Worm (Caenorhabditis elegans) whole organism, L4 larva: ENCODE measurements around the gene Y39A1A.3.

ENCODE experiments used
- F37D6.2 ChIP-seq: sonication (generic microtip); optimal IDR thresholded peaks from 2 replicates; lab custom pipeline; 2016; ENCODE audit warnings: mild to moderate bottlenecking, missing genetic modification characterization, missing compliant biosample characterization
- ceh-82 ChIP-seq: sonication (generic microtip); optimal IDR thresholded peaks from 2 replicates; lab custom pipeline; 2017; ENCODE audit warnings: missing biosample characterization, missing genetic modification characterization
- dve-1 ChIP-seq: sonication (generic microtip); optimal IDR thresholded peaks from 2 replicates; lab custom pipeline; 2017; ENCODE audit warnings: antibody characterized with exemption, mild to moderate bottlenecking, missing genetic modification characterization, missing compliant biosample characterization; ENCODE audit not compliant: insufficient read depth
- mes-2 ChIP-seq: sonication (generic microtip); optimal IDR thresholded peaks from 2 replicates; lab custom pipeline; 2016; ENCODE audit warnings: missing genotype, mild to moderate bottlenecking, missing genetic modification characterization, missing compliant biosample characterization; ENCODE audit not compliant: poor library complexity, severe bottlenecking
- nhr-111 ChIP-seq: fragments of 200-800 bp; sonication (Bioruptor generic); optimal IDR thresholded peaks from 2 replicates; lab custom pipeline; 2018; ENCODE audit warnings: mild to moderate bottlenecking, missing genetic modification characterization, missing compliant biosample characterization
- nhr-25 ChIP-seq: sonication (generic microtip); optimal IDR thresholded peaks from 2 replicates; lab custom pipeline; 2017; ENCODE audit warnings: missing genetic modification characterization, mild to moderate bottlenecking, missing compliant biosample characterization, antibody characterized with exemption, moderate library complexity, borderline replicate concordance; ENCODE audit not compliant: insufficient read depth
- saeg-2 ChIP-seq: fragments of 200-800 bp; sonication (Bioruptor generic); IDR thresholded peaks from 2 replicates; pipeline ENCODE4 v1.3.6; 2022; ENCODE audit warnings: missing genetic modification reagents, missing genetic modification characterization, missing compliant biosample characterization
- unc-62 ChIP-seq, 3 experiments: fragments of 150-350 bp in 1 of 3; sonication (generic microtip); optimal IDR thresholded peaks in 2 of 3; peaks in 1 of 3; 1 replicate in 1 of 3; 2 replicates in 2 of 3; lab custom pipeline; 2014 to 2017; ENCODE audit warnings: missing biosample characterization in 3 of 3, missing genetic modification characterization in 3 of 3, missing genetic modification reagents in 3 of 3, missing genotype in 1 of 3
- ztf-11 ChIP-seq: fragments of 150-350 bp; optimal IDR thresholded peaks from 2 replicates; lab custom pipeline; 2014; ENCODE audit warnings: missing biosample characterization, missing genetic modification characterization

ce11 chrIII:10615166-10615565, 18.9 kb upstream of the Y39A1A.3 start, which contains the start of gene mrpl-22:
- no peak for TF ChIP-seq dve-1
- no peak for TF ChIP-seq ceh-82 (tag; lab: Kevin White, UChicago)
- TF ChIP-seq saeg-2 (GFP tag; lab: Robert Waterston, UW), result no peak
- TF ChIP-seq F37D6.2 (tag; lab: Kevin White, UChicago), result no peak
- no peak for TF ChIP-seq nhr-25 (tag; lab: Kevin White, UChicago)
- no peak for TF ChIP-seq unc-62 (GFP tag; optimal IDR thresholded peaks at IDR 0.05 in 1 of 2; lab: Kevin White, UChicago)
- no peak for TF ChIP-seq unc-62 (tag; optimal IDR thresholded peaks at IDR 0.05; lab: Kevin White, UChicago)
- TF ChIP-seq mes-2, result no peak
- TF ChIP-seq nhr-111 (GFP tag; lab: Kevin White, UChicago), result no peak
- TF ChIP-seq ztf-11 (tag; lab: Kevin White, UChicago), result no peak
